Worm (Caenorhabditis elegans) whole organism, mixed stage, embryonic: ENCODE results near the gene abch-1.

Experiments
- bed-3 ChIP-seq: fragments of 200-800 bp; sonication (Bioruptor generic); optimal IDR thresholded peaks from 3 replicates; lab custom pipeline; 2018; ENCODE audit warnings: mild to moderate bottlenecking, missing genetic modification characterization, moderate library complexity, missing compliant biosample characterization
- blmp-1 ChIP-seq: fragments of 150-350 bp; optimal IDR thresholded peaks from 2 replicates; lab custom pipeline; 2014; ENCODE audit warnings: missing biosample characterization, missing genetic modification characterization
- elt-1 ChIP-seq: sonication (generic microtip); optimal IDR thresholded peaks from 2 replicates; lab custom pipeline; 2017; ENCODE audit warnings: missing genetic modification characterization, mild to moderate bottlenecking, missing compliant biosample characterization, antibody characterized with exemption, moderate library complexity, borderline replicate concordance; ENCODE audit not compliant: insufficient read depth
- elt-3 ChIP-seq: fragments of 150-350 bp; optimal IDR thresholded peaks from 2 replicates; lab custom pipeline; 2014; ENCODE audit warnings: missing biosample characterization, missing genetic modification characterization
- flh-1 ChIP-seq: fragments of 200-800 bp; sonication (Bioruptor generic); optimal IDR thresholded peaks from 2 replicates; lab custom pipeline; 2018; ENCODE audit warnings: mild to moderate bottlenecking, missing genetic modification characterization, moderate library complexity, missing compliant biosample characterization
- hlh-1 ChIP-seq: fragments of 150-350 bp; optimal IDR thresholded peaks from 2 replicates; lab custom pipeline; 2014; ENCODE audit warnings: missing biosample characterization, missing genetic modification reagents, missing genetic modification characterization
- lin-13 ChIP-seq: fragments of 150-350 bp; optimal IDR thresholded peaks from 2 replicates; lab custom pipeline; 2014; ENCODE audit warnings: missing biosample characterization, missing genetic modification characterization
- lsy-2 ChIP-seq: fragments of 150-350 bp; optimal IDR thresholded peaks from 2 replicates; lab custom pipeline; 2014; ENCODE audit warnings: missing biosample characterization, missing genetic modification characterization
- mab-5 ChIP-seq: fragments of 150-350 bp; optimal IDR thresholded peaks from 2 replicates; lab custom pipeline; 2014; ENCODE audit warnings: missing biosample characterization, missing genetic modification characterization
- mep-1 ChIP-seq: fragments of 150-350 bp; optimal IDR thresholded peaks from 2 replicates; lab custom pipeline; 2017; ENCODE audit warnings: missing biosample characterization, missing genetic modification reagents, missing genetic modification characterization, inconsistent platforms
- sem-2 ChIP-seq: fragments of 200-800 bp; sonication (Bioruptor generic); optimal IDR thresholded peaks from 2 replicates; lab custom pipeline; 2018; ENCODE audit warnings: mild to moderate bottlenecking, missing genetic modification characterization, missing compliant biosample characterization
- snpc-4 ChIP-seq: fragments of 150-350 bp; optimal IDR thresholded peaks from 2 replicates; lab custom pipeline; 2014; ENCODE audit warnings: missing biosample characterization, missing genetic modification characterization
- unc-120 ChIP-seq: sonication (generic microtip); optimal IDR thresholded peaks from 2 replicates; lab custom pipeline; 2017; ENCODE audit warnings: missing genetic modification characterization, missing compliant biosample characterization; ENCODE audit not compliant: poor library complexity, severe bottlenecking
- unc-39 ChIP-seq: fragments of 150-350 bp; optimal IDR thresholded peaks from 2 replicates; lab custom pipeline; 2014; ENCODE audit warnings: missing biosample characterization, missing genetic modification characterization
- unc-62 ChIP-seq: fragments of 150-350 bp; optimal IDR thresholded peaks from 2 replicates; lab custom pipeline; 2014; ENCODE audit warnings: missing biosample characterization, missing genetic modification reagents, missing genetic modification characterization
- ztf-11 ChIP-seq: fragments of 150-350 bp; optimal IDR thresholded peaks from 2 replicates; lab custom pipeline; 2014; ENCODE audit warnings: missing biosample characterization, missing genetic modification characterization

abch-1 gene

DNA sequence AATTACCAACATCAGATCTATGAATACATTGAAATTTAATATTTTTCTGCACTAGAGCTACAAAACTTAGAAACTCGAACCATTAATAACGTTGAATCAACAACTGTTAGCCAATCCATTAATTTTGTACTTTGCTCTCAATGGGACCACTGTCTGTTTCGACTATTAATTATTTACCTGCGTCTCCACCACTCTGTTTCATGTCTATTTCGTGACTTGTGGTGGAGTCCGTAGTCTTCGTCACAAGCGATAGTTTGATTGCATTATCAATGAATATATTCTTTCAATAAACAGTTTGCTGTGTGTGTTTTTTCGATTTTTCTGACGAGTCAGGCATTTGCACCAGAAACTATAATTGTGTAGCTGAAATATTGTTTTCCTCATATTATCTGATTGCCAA lies 45.1 kb downstream of the abch-1 start:
- no peak for TF ChIP-seq bed-3 (GFP tag; lab: Kevin White, UChicago)
- peak; percentile 22 for TF ChIP-seq unc-120 (tag; lab: Kevin White, UChicago)
- no peak for TF ChIP-seq blmp-1 (tag; lab: Kevin White, UChicago)
- no peak for TF ChIP-seq mep-1 (tag; lab: Kevin White, UChicago)
- TF ChIP-seq hlh-1 (tag; lab: Kevin White, UChicago) = peak; percentile 68
- TF ChIP-seq elt-1 = no peak
- TF ChIP-seq lsy-2 (tag; lab: Kevin White, UChicago) = no peak
- TF ChIP-seq ztf-11 (tag; lab: Kevin White, UChicago) = no peak
- peak; percentile 64 for TF ChIP-seq mab-5 (tag; lab: Kevin White, UChicago)
- TF ChIP-seq flh-1 = no peak
- TF ChIP-seq lin-13 (tag; lab: Kevin White, UChicago) = no peak
- TF ChIP-seq unc-39 (tag; lab: Kevin White, UChicago) = no peak
- TF ChIP-seq unc-62 = peak; percentile 25
- TF ChIP-seq snpc-4 (tag; lab: Kevin White, UChicago) = no peak
- TF ChIP-seq, all 35 proteins: peak for 4

DNA sequence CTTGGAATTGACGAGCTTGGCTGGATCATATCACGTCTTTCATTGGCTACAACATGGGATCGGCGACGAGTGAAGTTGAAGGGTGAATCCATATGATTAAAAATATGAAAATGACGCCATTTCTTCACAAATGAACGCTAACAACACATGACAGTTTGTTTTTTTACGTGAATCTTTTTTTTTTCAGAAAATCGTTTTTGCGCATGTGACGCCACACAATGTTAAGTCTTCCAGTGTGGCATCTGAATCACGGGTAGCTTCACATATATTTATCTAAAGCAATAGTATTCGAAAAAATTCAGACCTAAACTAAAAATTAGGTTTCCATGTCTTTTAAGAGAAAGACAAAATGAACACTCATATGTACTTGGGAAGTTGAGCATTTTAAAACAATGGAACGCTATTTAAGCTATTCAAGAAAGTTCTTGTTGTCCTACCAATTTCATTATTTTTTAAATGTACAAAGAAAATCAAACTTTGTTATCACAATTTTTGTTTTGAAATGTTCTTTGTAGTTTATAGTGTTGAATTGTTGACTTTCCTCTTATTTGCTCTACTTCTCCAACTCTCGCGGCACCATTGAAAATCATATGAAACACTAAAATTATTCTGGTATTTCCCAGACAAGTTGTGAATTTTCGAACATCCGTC lies 46.4 kb downstream of the abch-1 start, which contains the start of the genes lido-16 and plpp-1.2:
TSS of gene lido-16 (minus strand) at position 101 of the 651 bp plus-strand sequence.
TSS of gene plpp-1.2 (plus strand) at position 601 of the 651 bp plus-strand sequence.
- no peak for TF ChIP-seq elt-3 (tag; lab: Kevin White, UChicago)

DNA sequence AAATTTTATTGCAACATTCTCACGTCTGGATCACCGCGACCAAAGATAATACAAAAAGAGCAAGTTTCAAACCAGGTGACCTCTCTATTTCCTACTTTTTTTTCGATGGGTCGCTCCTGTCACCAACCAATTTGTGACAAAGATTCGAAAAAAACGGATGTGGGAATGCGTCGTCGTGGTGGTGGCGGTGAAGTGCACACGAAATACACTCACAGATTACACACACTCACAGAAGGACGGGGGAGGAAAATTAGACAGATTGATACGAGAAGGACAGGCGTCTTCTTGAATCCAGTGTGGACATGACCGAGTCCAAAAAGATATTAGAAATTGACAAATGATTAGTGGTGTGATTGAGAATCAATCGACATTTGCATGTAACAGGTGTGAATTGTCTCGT lies 48.7 kb downstream of the abch-1 start:
- TF ChIP-seq unc-62 (peak; percentile 75), lin-13 (tag; lab: Kevin White, UChicago) (no peak)

DNA sequence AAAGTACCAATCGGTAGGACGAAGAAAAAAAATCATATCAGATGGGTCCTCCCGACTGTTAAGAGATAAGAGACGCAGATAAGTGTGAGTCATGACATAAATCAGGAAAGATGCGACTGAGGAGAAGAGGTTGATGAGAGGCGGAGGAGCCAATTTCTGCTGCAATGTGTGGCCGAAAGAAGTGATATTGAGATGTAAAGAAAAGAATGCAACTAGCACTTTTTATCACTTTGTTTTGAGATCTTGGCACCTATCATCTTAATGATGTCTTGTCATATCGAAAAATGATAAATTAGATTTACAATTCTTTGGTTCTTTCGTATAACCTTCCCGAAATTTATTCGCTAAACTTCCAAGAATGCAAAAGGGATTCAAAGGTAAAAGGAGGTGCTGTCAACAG lies 49.3 kb downstream of the abch-1 start, which contains the start of gene del-10:
TSS of gene del-10 (minus strand) at position 24 of the 400 bp plus-strand sequence.
- peak; percentile 42 for TF ChIP-seq unc-120 (tag; lab: Kevin White, UChicago)
- no peak for TF ChIP-seq sem-2 (GFP tag; lab: Kevin White, UChicago)
- peak; percentile 73 for TF ChIP-seq unc-62
- no peak for TF ChIP-seq elt-1
